Fruit fly (Drosophila melanogaster): ENCODE data around the gene nmd.

dm6 chr2L:10311822-10312221, 8.1 kb upstream of the nmd start:
- TF ChIP-seq bsh (GFP tag; optimal IDR thresholded peaks at IDR 0.05) (no peak), CG7357 (GFP tag; IDR thresholded peaks at IDR 0.05) (no peak), CG14667 (GFP tag; IDR thresholded peaks at IDR 0.05) (no peak), psq (GFP tag; optimal IDR thresholded peaks at IDR 0.05) (no peak), Tbp (GFP tag; optimal IDR thresholded peaks at IDR 0.05) (no peak), CG18599 (GFP tag; optimal IDR thresholded peaks at IDR 0.05) (no peak), CG11085 (GFP tag; IDR thresholded peaks at IDR 0.05) (no peak), Gug (GFP tag; IDR thresholded peaks at IDR 0.05) (no peak), Side (GFP tag; optimal IDR thresholded peaks at IDR 0.05) (no peak), Blimp-1 (GFP tag; optimal IDR thresholded peaks at IDR 0.05) (no peak)
